Worm (Caenorhabditis elegans) whole organism, L4 larva: Measurements from ENCODE around the gene prk-1.

Source experiments
- F44E2.7 ChIP-seq: fragments of 200-800 bp; sonication (Bioruptor generic); IDR thresholded peaks from 2 replicates; pipeline ENCODE4 v2.1.2; 2022; ENCODE audit warnings: missing genetic modification characterization, missing compliant biosample characterization
- T26A8.4 ChIP-seq: fragments of 200-800 bp; sonication (Bioruptor generic); IDR thresholded peaks from 2 replicates; pipeline ENCODE4 v1.3.6; 2022; ENCODE audit warnings: missing genetic modification characterization, missing compliant biosample characterization
- Y105C5A.15 ChIP-seq: fragments of 200-800 bp; sonication (Bioruptor generic); IDR thresholded peaks from 2 replicates; pipeline ENCODE4 v1.3.6; 2022; ENCODE audit warnings: missing genetic modification characterization, missing compliant biosample characterization
- Y75B8A.6 ChIP-seq: fragments of 200-800 bp; sonication (Bioruptor generic); IDR thresholded peaks from 2 replicates; pipeline ENCODE4 v1.3.6; 2022; ENCODE audit warnings: missing genetic modification reagents, missing genetic modification characterization, missing compliant biosample characterization
- ZK546.5 ChIP-seq, 2 experiments: sonication (generic microtip); optimal IDR thresholded peaks; 2 replicates each; lab custom pipeline; 2017; ENCODE audit warnings: missing biosample characterization in 2 of 2, missing genetic modification characterization in 2 of 2
- aha-1 ChIP-seq: fragments of 150-350 bp; peaks from one replicate; lab custom pipeline; 2014; ENCODE audit warnings: missing biosample characterization, missing genetic modification characterization
- ama-1 ChIP-seq: fragments of 150-350 bp; optimal IDR thresholded peaks from 2 replicates; lab custom pipeline; 2014; ENCODE audit warnings: inconsistent platforms, mixed read lengths
- arid-1 ChIP-seq: fragments of 200-800 bp; sonication (Bioruptor generic); conservative IDR thresholded peaks from 2 replicates; pipeline ENCODE4 v1.3.6; 2022; ENCODE audit warnings: missing genetic modification reagents, missing genetic modification characterization, missing compliant biosample characterization
- attf-4 ChIP-seq: sonication (generic microtip); optimal IDR thresholded peaks from 3 replicates; lab custom pipeline; 2017; ENCODE audit warnings: missing biosample characterization, missing genetic modification characterization
- ceh-28 ChIP-seq: fragments of 150-350 bp; optimal IDR thresholded peaks from 2 replicates; lab custom pipeline; 2014; ENCODE audit warnings: missing biosample characterization, missing genetic modification reagents, missing genetic modification characterization
- ceh-82 ChIP-seq: sonication (generic microtip); optimal IDR thresholded peaks from 2 replicates; lab custom pipeline; 2017; ENCODE audit warnings: missing biosample characterization, missing genetic modification characterization
- ces-1 ChIP-seq: fragments of 150-350 bp; sonication (generic microtip); optimal IDR thresholded peaks from 4 replicates; lab custom pipeline; 2014; ENCODE audit warnings: missing biosample characterization, missing genetic modification reagents, missing genetic modification characterization
- cey-2 ChIP-seq: sonication (generic microtip); optimal IDR thresholded peaks from 3 replicates; lab custom pipeline; 2017; ENCODE audit warnings: missing genetic modification characterization, mild to moderate bottlenecking, missing compliant biosample characterization, antibody characterized with exemption, borderline replicate concordance; ENCODE audit not compliant: insufficient read depth
- daf-19 ChIP-seq: fragments of 200-800 bp; sonication (Bioruptor generic); conservative IDR thresholded peaks from 2 replicates; pipeline ENCODE4 v1.3.6; 2022; ENCODE audit warnings: missing genetic modification characterization, missing compliant biosample characterization
- daf-8 ChIP-seq: fragments of 200-800 bp; sonication (Bioruptor generic); IDR thresholded peaks from 2 replicates; pipeline ENCODE4 v1.3.6; 2022; ENCODE audit warnings: missing genetic modification characterization, missing compliant biosample characterization
- egl-27 ChIP-seq: sonication (generic microtip); optimal IDR thresholded peaks from 3 replicates; lab custom pipeline; 2017; ENCODE audit warnings: missing biosample characterization, missing genetic modification reagents, missing genetic modification characterization
- egl-43 ChIP-seq: fragments of 200-800 bp; sonication (Bioruptor generic); IDR thresholded peaks from 2 replicates; pipeline ENCODE4 v1.3.6; 2022; ENCODE audit warnings: missing genetic modification reagents, missing genetic modification characterization, missing compliant biosample characterization
- fos-1 ChIP-seq: fragments of 150-350 bp; optimal IDR thresholded peaks from 2 replicates; lab custom pipeline; 2014; ENCODE audit warnings: missing biosample characterization, missing genetic modification characterization
- hlh-11 ChIP-seq: fragments of 200-800 bp; sonication (Bioruptor generic); optimal IDR thresholded peaks from 2 replicates; lab custom pipeline; 2018; ENCODE audit warnings: mild to moderate bottlenecking, missing genetic modification characterization, missing compliant biosample characterization
- hmg-1.1 ChIP-seq: fragments of 200-800 bp; sonication (Bioruptor generic); IDR thresholded peaks from 2 replicates; pipeline ENCODE4 v1.3.6; 2022; ENCODE audit warnings: missing genetic modification reagents, missing genetic modification characterization, missing compliant biosample characterization
- jun-1 ChIP-seq: fragments of 150-350 bp; optimal IDR thresholded peaks from 2 replicates; lab custom pipeline; 2014; ENCODE audit warnings: missing biosample characterization, missing genetic modification reagents, missing genetic modification characterization
- lim-7 ChIP-seq: fragments of 200-800 bp; sonication (Bioruptor generic); IDR thresholded peaks from 2 replicates; pipeline ENCODE4 v1.3.6; 2022; ENCODE audit warnings: missing genetic modification characterization, missing compliant biosample characterization
- lin-29 ChIP-seq: fragments of 200-800 bp; sonication (Bioruptor generic); IDR thresholded peaks from 2 replicates; pipeline ENCODE4 v1.3.6; 2022; ENCODE audit warnings: missing genetic modification reagents, missing genetic modification characterization, missing compliant biosample characterization
- madf-5 ChIP-seq, 2 experiments: fragments of 200-800 bp; sonication (Bioruptor generic); IDR thresholded peaks; 2 replicates each; pipeline ENCODE4 v1.3.6; 2022; ENCODE audit warnings: missing compliant biosample characterization in 2 of 2, missing genetic modification characterization in 2 of 2
- madf-9 ChIP-seq: fragments of 200-800 bp; sonication (Bioruptor generic); conservative IDR thresholded peaks from 2 replicates; pipeline ENCODE4 v1.3.6; 2022; ENCODE audit warnings: missing genetic modification reagents, missing genetic modification characterization, missing compliant biosample characterization
- mep-1 ChIP-seq: fragments of 150-350 bp; sonication (generic microtip); optimal IDR thresholded peaks from 3 replicates; lab custom pipeline; 2014; ENCODE audit warnings: missing biosample characterization, missing genetic modification characterization
- mes-2 ChIP-seq: sonication (generic microtip); optimal IDR thresholded peaks from 2 replicates; lab custom pipeline; 2016; ENCODE audit warnings: missing genotype, mild to moderate bottlenecking, missing genetic modification characterization, missing compliant biosample characterization; ENCODE audit not compliant: poor library complexity, severe bottlenecking
- mxl-2 ChIP-seq: fragments of 200-800 bp; sonication (Bioruptor generic); conservative IDR thresholded peaks from 2 replicates; pipeline ENCODE4 v1.3.6; 2022; ENCODE audit warnings: missing genetic modification reagents, missing genetic modification characterization, missing compliant biosample characterization
- nhr-102 ChIP-seq: sonication (generic microtip); optimal IDR thresholded peaks from 2 replicates; lab custom pipeline; 2016; ENCODE audit warnings: mild to moderate bottlenecking, missing genetic modification characterization, moderate library complexity, missing compliant biosample characterization
- nhr-111 ChIP-seq: fragments of 200-800 bp; sonication (Bioruptor generic); optimal IDR thresholded peaks from 2 replicates; lab custom pipeline; 2018; ENCODE audit warnings: mild to moderate bottlenecking, missing genetic modification characterization, missing compliant biosample characterization
- nhr-25 ChIP-seq: sonication (generic microtip); optimal IDR thresholded peaks from 2 replicates; lab custom pipeline; 2017; ENCODE audit warnings: missing genetic modification characterization, mild to moderate bottlenecking, missing compliant biosample characterization, antibody characterized with exemption, moderate library complexity, borderline replicate concordance; ENCODE audit not compliant: insufficient read depth
- nhr-28 ChIP-seq: fragments of 150-350 bp; optimal IDR thresholded peaks from 2 replicates; lab custom pipeline; 2014; ENCODE audit warnings: missing biosample characterization, missing genetic modification characterization
- nhr-42 ChIP-seq: fragments of 200-800 bp; sonication (Bioruptor generic); IDR thresholded peaks from 2 replicates; pipeline ENCODE4 v1.3.6; 2022; ENCODE audit warnings: missing genetic modification characterization, missing compliant biosample characterization
- nhr-48 ChIP-seq: sonication (generic microtip); optimal IDR thresholded peaks from 2 replicates; lab custom pipeline; 2016; ENCODE audit warnings: mild to moderate bottlenecking, missing genetic modification characterization, missing compliant biosample characterization
- pha-4 ChIP-seq, 2 experiments: fragments of 150-350 bp in 1 of 2; fragments of 200-800 bp in 1 of 2; sonication (Bioruptor generic) in 1 of 2; IDR thresholded peaks in 1 of 2; optimal IDR thresholded peaks in 1 of 2; 2 replicates each; pipeline versions ENCODE4 v1.3.6 to Lab custom; 2014 to 2022; ENCODE audit warnings: missing genetic modification characterization in 2 of 2, missing genetic modification reagents in 2 of 2, missing biosample characterization in 1 of 2, missing compliant biosample characterization in 1 of 2
- skn-1 ChIP-seq: fragments of 150-350 bp; optimal IDR thresholded peaks from 2 replicates; lab custom pipeline; 2014; ENCODE audit warnings: missing biosample characterization, missing genetic modification characterization
- snpc-1.2 ChIP-seq: fragments of 200-800 bp; sonication (Bioruptor generic); IDR thresholded peaks from 2 replicates; pipeline ENCODE4 v1.3.6; 2022; ENCODE audit warnings: missing genetic modification reagents, missing genetic modification characterization, missing compliant biosample characterization
- spr-1 ChIP-seq: sonication (generic microtip); optimal IDR thresholded peaks from 2 replicates; lab custom pipeline; 2016; ENCODE audit warnings: mild to moderate bottlenecking, missing genetic modification characterization, missing compliant biosample characterization
- tag-97 ChIP-seq: fragments of 200-800 bp; sonication (Bioruptor generic); IDR thresholded peaks from 2 replicates; pipeline ENCODE4 v1.3.6; 2022; ENCODE audit warnings: missing genetic modification characterization, missing compliant biosample characterization
- tra-1 ChIP-seq: fragments of 200-800 bp; sonication (Bioruptor generic); IDR thresholded peaks from 2 replicates; pipeline ENCODE4 v1.3.6; 2022; ENCODE audit warnings: missing genetic modification reagents, missing genetic modification characterization, missing compliant biosample characterization
- unc-62 ChIP-seq, 3 experiments: fragments of 150-350 bp in 1 of 3; sonication (generic microtip); optimal IDR thresholded peaks in 2 of 3; peaks in 1 of 3; 1 replicate in 1 of 3; 2 replicates in 2 of 3; lab custom pipeline; 2014 to 2017; ENCODE audit warnings: missing biosample characterization in 3 of 3, missing genetic modification characterization in 3 of 3, missing genetic modification reagents in 3 of 3, missing genotype in 1 of 3
- vab-7 ChIP-seq: fragments of 200-800 bp; sonication (Bioruptor generic); IDR thresholded peaks from 2 replicates; pipeline ENCODE4 v1.3.6; 2022; ENCODE audit warnings: missing genetic modification reagents, missing genetic modification characterization, missing compliant biosample characterization
- zfp-3 ChIP-seq: fragments of 200-800 bp; sonication (Bioruptor generic); conservative IDR thresholded peaks from 2 replicates; pipeline ENCODE4 v1.3.6; 2022; ENCODE audit warnings: missing genetic modification reagents, missing genetic modification characterization, missing compliant biosample characterization
- zip-11 ChIP-seq: fragments of 200-800 bp; sonication (Bioruptor generic); IDR thresholded peaks from 2 replicates; pipeline ENCODE4 v1.3.6; 2022; ENCODE audit warnings: missing genetic modification characterization, missing compliant biosample characterization
- zip-2 ChIP-seq: fragments of 150-350 bp; optimal IDR thresholded peaks from 2 replicates; lab custom pipeline; 2014; ENCODE audit warnings: missing biosample characterization, missing genetic modification characterization
- ztf-11 ChIP-seq: fragments of 150-350 bp; optimal IDR thresholded peaks from 2 replicates; lab custom pipeline; 2014; ENCODE audit warnings: missing biosample characterization, missing genetic modification characterization

The prk-1 gene

ce11 chrIII:6968655-6969054, 21.3 kb upstream of the prk-1 start (continued):
- TF ChIP-seq daf-19 (GFP tag; lab: Robert Waterston, UW) = no peak
- no peak for TF ChIP-seq nhr-42 (GFP tag; lab: Robert Waterston, UW)

ce11 chrIII:6969090-6969489, 20.9 kb upstream of the prk-1 start, which contains the start of gene F31E3.12:
F31E3.12 (plus strand) TSS chrIII:6969390.
- TF ChIP-seq zip-2 (tag; lab: Kevin White, UChicago) (no peak), egl-43 (no peak), nhr-102 (no peak), aha-1 (peak; percentile 7)

ce11 chrIII:6969781-6970342, 20.1 kb upstream of the prk-1 start:
- TF ChIP-seq attf-4 (tag; lab: Kevin White, UChicago) = no peak
- TF ChIP-seq cey-2 = no peak
- TF ChIP-seq madf-5 (GFP tag; IDR thresholded peaks at IDR 0.05; lab: Robert Waterston, UW) = no peak; a peak in 1 of 4 replicates
- no peak for TF ChIP-seq madf-9 (GFP tag; lab: Robert Waterston, UW)
- peak; percentile 28; the same call in 1 of the 2 replicates for TF ChIP-seq tra-1 (GFP tag; lab: Robert Waterston, UW)
- no peak for TF ChIP-seq ceh-82 (tag; lab: Kevin White, UChicago)
- no peak for TF ChIP-seq Y105C5A.15 (GFP tag; lab: Robert Waterston, UW)
- no peak for TF ChIP-seq vab-7 (GFP tag; lab: Robert Waterston, UW)
- TF ChIP-seq nhr-102 = no peak
- TF ChIP-seq spr-1 (tag; lab: Kevin White, UChicago) = no peak
- TF ChIP-seq ama-1 (lab: Kevin White, UChicago) = no peak
- TF ChIP-seq zip-2 (tag; lab: Kevin White, UChicago) = no peak
- peak; percentile 6; the same call in 1 of the 2 replicates for TF ChIP-seq lim-7 (GFP tag; lab: Robert Waterston, UW)
- TF ChIP-seq daf-8 (GFP tag; lab: Robert Waterston, UW) = no peak
- TF ChIP-seq nhr-48 = peak; percentile 18
- peak; percentile 34; the same call in 1 of the 2 replicates for TF ChIP-seq zfp-3
- no peak for TF ChIP-seq ztf-11 (tag; lab: Kevin White, UChicago)
- TF ChIP-seq fos-1 (tag; lab: Kevin White, UChicago) = no peak
- TF ChIP-seq Y75B8A.6 (GFP tag; lab: Robert Waterston, UW) = 0 out of 2 replicates have a peak, but pooled peaks have one; percentile 24
- no peak for TF ChIP-seq tag-97 (GFP tag; lab: Robert Waterston, UW)
- TF ChIP-seq lin-29 (GFP tag; lab: Robert Waterston, UW) = no peak
- TF ChIP-seq jun-1 (tag; lab: Kevin White, UChicago) = no peak
- TF ChIP-seq arid-1 = peak; percentile 76
- TF ChIP-seq unc-62 (GFP tag; optimal IDR thresholded peaks at IDR 0.05 in 1 of 2; lab: Kevin White, UChicago) = no peak
- no peak for TF ChIP-seq unc-62 (tag; optimal IDR thresholded peaks at IDR 0.05; lab: Kevin White, UChicago)
- TF ChIP-seq nhr-28 (tag; lab: Kevin White, UChicago) = no peak
- no peak for TF ChIP-seq ces-1 (GFP tag; lab: Kevin White, UChicago)
- no peak for TF ChIP-seq ZK546.5 (tag; optimal IDR thresholded peaks at IDR 0.05; lab: Kevin White, UChicago)
- TF ChIP-seq nhr-25 (tag; lab: Kevin White, UChicago) = no peak
- no peak for TF ChIP-seq zip-11 (GFP tag; lab: Robert Waterston, UW)
- TF ChIP-seq mes-2 (tag; lab: Kevin White, UChicago) = peak; percentile 37
- no peak for TF ChIP-seq hlh-11 (tag; lab: Kevin White, UChicago)
- TF ChIP-seq skn-1 (tag; lab: Kevin White, UChicago) = no peak
- TF ChIP-seq F44E2.7 = no peak
- no peak for TF ChIP-seq egl-27 (tag; lab: Kevin White, UChicago)
- TF ChIP-seq mxl-2 = no peak
- no peak for TF ChIP-seq hmg-1.1
- TF ChIP-seq ceh-28 (tag; lab: Kevin White, UChicago) = no peak
- TF ChIP-seq pha-4 (GFP tag; IDR thresholded peaks at IDR 0.05; lab: Robert Waterston, UW) = peak; percentile 59; the same call in 1 of the 2 replicates
- TF ChIP-seq pha-4 (tag; optimal IDR thresholded peaks at IDR 0.05; lab: Kevin White, UChicago) = no peak
- TF ChIP-seq mep-1 (tag; lab: Kevin White, UChicago) = no peak
- peak; percentile 76 for TF ChIP-seq snpc-1.2 (GFP tag; lab: Robert Waterston, UW)
- no peak for TF ChIP-seq nhr-111 (GFP tag; lab: Kevin White, UChicago)
- peak; percentile 52; the same call in 1 of the 2 replicates for TF ChIP-seq T26A8.4 (GFP tag; lab: Robert Waterston, UW)
